Worm (Caenorhabditis elegans) whole organism, late embryonic: ENCODE data around the gene mrpl-1.
A peak's percentile ranks its signal among the peaks of the same experiment; 100 is the strongest.

Experiments used
- C38D4.7 ChIP-seq: fragments of 200-800 bp; sonication (Bioruptor generic); optimal IDR thresholded peaks from 2 replicates; lab custom pipeline; 2018; ENCODE audit warnings: mild to moderate bottlenecking, missing genetic modification characterization, moderate library complexity, missing compliant biosample characterization
- ahr-1 ChIP-seq: sonication (generic microtip); optimal IDR thresholded peaks from 2 replicates; lab custom pipeline; 2016; ENCODE audit warnings: missing genetic modification characterization, missing compliant biosample characterization
- ama-1 ChIP-seq: fragments of 150-350 bp; optimal IDR thresholded peaks from 2 replicates; lab custom pipeline; 2014
- ceh-14 ChIP-seq: sonication (generic microtip); optimal IDR thresholded peaks from 2 replicates; lab custom pipeline; 2016; ENCODE audit warnings: missing genotype, missing genetic modification characterization, missing compliant biosample characterization
- ceh-18 ChIP-seq: sonication (generic microtip); optimal IDR thresholded peaks from 2 replicates; lab custom pipeline; 2016; ENCODE audit warnings: missing genetic modification characterization, missing compliant biosample characterization
- ceh-2 ChIP-seq: sonication (generic microtip); optimal IDR thresholded peaks from 2 replicates; lab custom pipeline; 2016; ENCODE audit warnings: missing genotype, missing genetic modification characterization, missing compliant biosample characterization
- ceh-30 ChIP-seq: fragments of 150-350 bp; optimal IDR thresholded peaks from 2 replicates; lab custom pipeline; 2014; ENCODE audit warnings: missing biosample characterization, missing genetic modification characterization
- ceh-31 ChIP-seq: sonication (generic microtip); optimal IDR thresholded peaks from 2 replicates; lab custom pipeline; 2016; ENCODE audit warnings: missing genetic modification characterization, missing compliant biosample characterization
- ceh-48 ChIP-seq: sonication (generic microtip); optimal IDR thresholded peaks from 2 replicates; lab custom pipeline; 2016; ENCODE audit warnings: missing genetic modification characterization, inconsistent platforms, missing compliant biosample characterization
- ceh-9 ChIP-seq: sonication (generic microtip); optimal IDR thresholded peaks from 2 replicates; lab custom pipeline; 2016; ENCODE audit warnings: mild to moderate bottlenecking, missing genetic modification characterization, inconsistent platforms, missing compliant biosample characterization
- dve-1 ChIP-seq: sonication (generic microtip); optimal IDR thresholded peaks from 2 replicates; lab custom pipeline; 2017; ENCODE audit warnings: antibody characterized with exemption, mild to moderate bottlenecking, missing genetic modification characterization, missing compliant biosample characterization
- elt-2 ChIP-seq: sonication (generic microtip); optimal IDR thresholded peaks from 2 replicates; lab custom pipeline; 2016; ENCODE audit warnings: missing genetic modification reagents, missing genetic modification characterization, missing compliant biosample characterization
- ets-4 ChIP-seq: sonication (generic microtip); optimal IDR thresholded peaks from 2 replicates; lab custom pipeline; 2016; ENCODE audit warnings: missing genetic modification characterization, missing compliant biosample characterization
- eyg-1 ChIP-seq: sonication (generic microtip); optimal IDR thresholded peaks from 2 replicates; lab custom pipeline; 2016; ENCODE audit warnings: missing genotype, missing genetic modification characterization, missing compliant biosample characterization
- fax-1 ChIP-seq: sonication (generic microtip); optimal IDR thresholded peaks from 2 replicates; lab custom pipeline; 2016; ENCODE audit warnings: missing genotype, missing genetic modification characterization, missing compliant biosample characterization
- fkh-10 ChIP-seq: fragments of 150-350 bp; optimal IDR thresholded peaks from 2 replicates; lab custom pipeline; 2014; ENCODE audit warnings: missing biosample characterization, missing genetic modification reagents, missing genetic modification characterization
- fkh-6 ChIP-seq: sonication (generic microtip); optimal IDR thresholded peaks from 2 replicates; lab custom pipeline; 2016; ENCODE audit warnings: missing genetic modification characterization, missing compliant biosample characterization
- gmeb-2 ChIP-seq: sonication (generic microtip); optimal IDR thresholded peaks from 2 replicates; lab custom pipeline; 2016; ENCODE audit warnings: missing genetic modification characterization, inconsistent platforms, missing compliant biosample characterization
- hlh-13 ChIP-seq: fragments of 200-800 bp; sonication (Bioruptor generic); optimal IDR thresholded peaks from 2 replicates; lab custom pipeline; 2018; ENCODE audit warnings: mild to moderate bottlenecking, missing genetic modification characterization, missing compliant biosample characterization
- hlh-30 ChIP-seq: sonication (generic microtip); optimal IDR thresholded peaks from 2 replicates; lab custom pipeline; 2017; ENCODE audit warnings: antibody characterized with exemption, missing genetic modification characterization, missing compliant biosample characterization; ENCODE audit not compliant: insufficient read depth
- hlh-6 ChIP-seq: sonication (generic microtip); optimal IDR thresholded peaks from 2 replicates; lab custom pipeline; 2016; ENCODE audit warnings: missing genotype, missing genetic modification characterization, missing compliant biosample characterization
- mec-3 ChIP-seq: sonication (generic microtip); optimal IDR thresholded peaks from 2 replicates; lab custom pipeline; 2016; ENCODE audit warnings: borderline replicate concordance, missing genetic modification characterization, missing compliant biosample characterization
- nhr-232 ChIP-seq: sonication (generic microtip); optimal IDR thresholded peaks from 2 replicates; lab custom pipeline; 2016; ENCODE audit warnings: missing genetic modification characterization, missing compliant biosample characterization
- npax-4 ChIP-seq: sonication (generic microtip); optimal IDR thresholded peaks from 2 replicates; lab custom pipeline; 2016; ENCODE audit warnings: missing genetic modification characterization, missing compliant biosample characterization
- pag-3 ChIP-seq: sonication (generic microtip); optimal IDR thresholded peaks from 2 replicates; lab custom pipeline; 2016; ENCODE audit warnings: missing compliant biosample characterization, missing genetic modification characterization, borderline replicate concordance
- pat-9 ChIP-seq: fragments of 200-800 bp; sonication (Bioruptor generic); optimal IDR thresholded peaks from 2 replicates; lab custom pipeline; 2018; ENCODE audit warnings: mild to moderate bottlenecking, missing genetic modification characterization, moderate library complexity, missing compliant biosample characterization
- pha-4 ChIP-seq: fragments of 150-350 bp; optimal IDR thresholded peaks from 2 replicates; lab custom pipeline; 2018; ENCODE audit warnings: missing biosample characterization, missing genetic modification reagents, missing genetic modification characterization
- pros-1 ChIP-seq: fragments of 150-350 bp; optimal IDR thresholded peaks from 2 replicates; lab custom pipeline; 2014; ENCODE audit warnings: missing biosample characterization, missing genetic modification reagents, missing genetic modification characterization
- rnt-1 ChIP-seq: sonication (generic microtip); optimal IDR thresholded peaks from 2 replicates; lab custom pipeline; 2016; ENCODE audit warnings: missing genetic modification characterization, missing compliant biosample characterization
- sdc-2 ChIP-seq: sonication (generic microtip); optimal IDR thresholded peaks from 2 replicates; lab custom pipeline; 2016; ENCODE audit warnings: missing genotype, missing genetic modification characterization, missing compliant biosample characterization
- sox-2 ChIP-seq: fragments of 200-800 bp; sonication (Bioruptor generic); IDR thresholded peaks from 2 replicates; pipeline ENCODE4 v1.3.6; 2022; ENCODE audit warnings: missing genetic modification reagents, missing genetic modification characterization, missing compliant biosample characterization
- tbx-7 ChIP-seq: sonication (generic microtip); optimal IDR thresholded peaks from 2 replicates; lab custom pipeline; 2016; ENCODE audit warnings: missing genotype, missing genetic modification characterization, missing compliant biosample characterization
- ttx-3 ChIP-seq: sonication (generic microtip); optimal IDR thresholded peaks from 2 replicates; lab custom pipeline; 2016; ENCODE audit warnings: missing genetic modification reagents, missing genetic modification characterization, missing compliant biosample characterization
- unc-3 ChIP-seq, 2 experiments: fragments of 200-800 bp in 1 of 2; sonication (Bioruptor generic) in 1 of 2; sonication (generic microtip) in 1 of 2; conservative IDR thresholded peaks in 1 of 2; optimal IDR thresholded peaks in 1 of 2; 2 replicates each; pipeline versions ENCODE4 v1.3.6 to Lab custom; 2016 to 2022; ENCODE audit warnings: missing compliant biosample characterization in 2 of 2, missing genetic modification characterization in 2 of 2, missing genetic modification reagents in 1 of 2
- unc-42 ChIP-seq: sonication (generic microtip); optimal IDR thresholded peaks from 2 replicates; lab custom pipeline; 2016; ENCODE audit warnings: missing genotype, missing genetic modification characterization, missing compliant biosample characterization
- unc-55 ChIP-seq: sonication (generic microtip); optimal IDR thresholded peaks from 2 replicates; lab custom pipeline; 2017; ENCODE audit warnings: missing biosample characterization, missing genetic modification reagents, missing genetic modification characterization
- ztf-16 ChIP-seq: sonication (generic microtip); optimal IDR thresholded peaks from 2 replicates; lab custom pipeline; 2017; ENCODE audit warnings: missing genetic modification characterization, missing compliant biosample characterization

Gene mrpl-1

ce11 chrIV:7689326-7689725 is 20.2 kb downstream of the mrpl-1 start:
- TF ChIP-seq eyg-1 (tag; lab: Kevin White, UChicago) (no peak), pag-3 (tag; lab: Kevin White, UChicago) (no peak), ceh-14 (tag; lab: Kevin White, UChicago) (no peak), nhr-232 (no peak), npax-4 (tag; lab: Kevin White, UChicago) (no peak), ceh-18 (tag; lab: Kevin White, UChicago) (no peak), ahr-1 (no peak), ceh-2 (tag; lab: Kevin White, UChicago) (no peak), tbx-7 (tag; lab: Kevin White, UChicago) (no peak), unc-55 (GFP tag; lab: Kevin White, UChicago) (no peak), pros-1 (tag; lab: Kevin White, UChicago) (no peak)

- TF ChIP-seq elt-2 (tag; lab: Kevin White, UChicago), result peak; percentile 60
- TF ChIP-seq unc-55 (GFP tag; lab: Kevin White, UChicago), result no peak
Measured at ce11 chrIV:7679120-7679519, 30.4 kb downstream of the mrpl-1 start.

DNA sequence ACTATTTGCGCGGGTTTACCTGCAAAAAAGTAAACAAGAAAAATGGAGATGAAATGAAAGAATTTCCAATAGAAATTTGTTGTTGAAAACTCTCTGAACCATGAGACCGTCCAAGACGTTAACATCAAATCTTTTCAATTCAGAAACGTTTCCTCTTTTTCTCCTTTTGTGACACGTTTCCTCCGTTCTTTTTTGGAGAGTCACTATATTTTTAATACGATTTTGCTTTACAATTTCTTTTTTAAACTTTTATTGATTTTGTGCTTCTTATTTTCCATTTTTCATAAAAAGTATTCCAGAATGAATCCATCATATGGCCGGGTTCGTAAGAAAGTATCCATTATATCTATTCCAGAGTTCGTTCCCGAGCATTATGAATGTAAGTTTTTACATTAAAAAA is 34.6 kb downstream of the mrpl-1 start, which contains the start of gene itr-1:
TSS of gene itr-1 (plus strand) at position 301 of the 400 bp plus-strand sequence.
- TF ChIP-seq ceh-30 (tag; lab: Kevin White, UChicago) (no peak), pat-9 (tag; lab: Kevin White, UChicago) (no peak), ceh-31 (tag; lab: Kevin White, UChicago) (no peak), pha-4 (tag; lab: Kevin White, UChicago) (no peak), hlh-6 (tag; lab: Kevin White, UChicago) (no peak), fkh-6 (tag; lab: Kevin White, UChicago) (no peak), elt-2 (tag; lab: Kevin White, UChicago) (no peak), gmeb-2 (tag; lab: Kevin White, UChicago) (no peak), mec-3 (tag; lab: Kevin White, UChicago) (no peak), C38D4.7 (GFP tag; lab: Kevin White, UChicago) (no peak), sdc-2 (tag; lab: Kevin White, UChicago) (no peak), ttx-3 (tag; lab: Kevin White, UChicago) (no peak), fax-1 (no peak), hlh-30 (tag; lab: Kevin White, UChicago) (no peak), rnt-1 (tag; lab: Kevin White, UChicago) (no peak), pros-1 (tag; lab: Kevin White, UChicago) (no peak), ets-4 (tag; lab: Kevin White, UChicago) (no peak), eyg-1 (tag; lab: Kevin White, UChicago) (no peak), ceh-14 (tag; lab: Kevin White, UChicago) (no peak)

ce11 chrIV:7672872-7673271 is 36.6 kb downstream of the mrpl-1 start, which contains the start of gene C08G9.2:
Gene C08G9.2, minus strand, starts transcription at chrIV:7672972.
- TF ChIP-seq hlh-13 (GFP tag; lab: Kevin White, UChicago) (no peak), unc-42 (tag; lab: Kevin White, UChicago) (no peak), dve-1 (tag; lab: Kevin White, UChicago) (no peak), pha-4 (tag; lab: Kevin White, UChicago) (no peak), ztf-16 (no peak), fax-1 (no peak), sox-2 (GFP tag; lab: Robert Waterston, UW) (no peak), sdc-2 (tag; lab: Kevin White, UChicago) (no peak), pag-3 (tag; lab: Kevin White, UChicago) (no peak), ceh-9 (tag; lab: Kevin White, UChicago) (no peak)

ce11 chrIV:7663006-7663405 is 46.5 kb downstream of the mrpl-1 start:
- TF ChIP-seq pha-4 (tag; lab: Kevin White, UChicago), result no peak
- no peak for TF ChIP-seq fkh-10 (GFP tag; lab: Kevin White, UChicago)
- TF ChIP-seq hlh-13 (GFP tag; lab: Kevin White, UChicago), result no peak
- TF ChIP-seq ama-1 (lab: Kevin White, UChicago), result no peak
- no peak for TF ChIP-seq ceh-48
- no peak for TF ChIP-seq ceh-2 (tag; lab: Kevin White, UChicago)
- TF ChIP-seq ceh-31 (tag; lab: Kevin White, UChicago), result peak; percentile 5
- TF ChIP-seq rnt-1 (tag; lab: Kevin White, UChicago), result no peak
- peak; percentile 74 for TF ChIP-seq unc-42 (tag; lab: Kevin White, UChicago)
- peak; percentile 58; the same call in 1 of the 2 replicates for TF ChIP-seq unc-3 (GFP tag; conservative IDR thresholded peaks at IDR 0.05; lab: Robert Waterston, UW)
- peak; percentile 93 for TF ChIP-seq unc-3 (tag; optimal IDR thresholded peaks at IDR 0.05; lab: Kevin White, UChicago)
